Fruit fly (Drosophila melanogaster) S2 (cell line): ENCODE measurements around the gene CG13711.

Experiments
- CG8478 ChIP-seq: fragments of >200 bp; optimal IDR thresholded peaks from 2 replicates; lab custom pipeline; 2018
- CTCF ChIP-seq, 2 experiments: fragments of >200 bp; optimal IDR thresholded peaks; 2 replicates each; lab custom pipeline; 2018

- TF ChIP-seq CTCF (optimal IDR thresholded peaks at IDR 0.05; lab: Kevin White, UChicago) = no peak
- TF ChIP-seq CG8478 = no peak
These were observed 21.0 kb upstream of the CG13711 start for dm6 chr3L:4736643-4737042.
